Worm (Caenorhabditis elegans) whole organism, midembryonic: Measurements from ENCODE around the gene C04E6.13.

ENCODE experiments used
- T22C8.4 ChIP-seq: fragments of 200-800 bp; sonication (Bioruptor generic); IDR thresholded peaks from 2 replicates; pipeline ENCODE4 v1.3.6; 2022; ENCODE audit warnings: missing genetic modification characterization, missing compliant biosample characterization
- cog-1 ChIP-seq: sonication (generic microtip); optimal IDR thresholded peaks from 2 replicates; lab custom pipeline; 2016; ENCODE audit warnings: missing genetic modification characterization, missing compliant biosample characterization
- flt-1 ChIP-seq: fragments of 200-800 bp; sonication (Bioruptor generic); IDR thresholded peaks from 2 replicates; pipeline ENCODE4 v1.3.6; 2022; ENCODE audit warnings: missing genetic modification characterization, missing compliant biosample characterization
- klf-2 ChIP-seq: fragments of 200-800 bp; sonication (Bioruptor generic); conservative IDR thresholded peaks from 2 replicates; pipeline ENCODE4 v1.3.6; 2022; ENCODE audit warnings: missing genetic modification reagents, missing genetic modification characterization, missing compliant biosample characterization
- med-1 ChIP-seq: sonication (generic microtip); optimal IDR thresholded peaks from 2 replicates; lab custom pipeline; 2017; ENCODE audit warnings: missing genetic modification characterization, mild to moderate bottlenecking, missing compliant biosample characterization, antibody characterized with exemption, missing genetic modification reagents; ENCODE audit not compliant: insufficient read depth
- ref-1 ChIP-seq: fragments of 200-800 bp; sonication (Bioruptor generic); conservative IDR thresholded peaks from 2 replicates; pipeline ENCODE4 v1.3.6; 2022; ENCODE audit warnings: missing genetic modification reagents, missing genetic modification characterization, missing compliant biosample characterization
- tab-1 ChIP-seq: fragments of 200-800 bp; sonication (Bioruptor generic); IDR thresholded peaks from 2 replicates; pipeline ENCODE4 v1.3.6; 2022; ENCODE audit warnings: missing genetic modification characterization, missing compliant biosample characterization
- ztf-23 ChIP-seq: fragments of 200-800 bp; sonication (Bioruptor generic); IDR thresholded peaks from 2 replicates; pipeline ENCODE4 v1.3.6; 2022; ENCODE audit warnings: missing genetic modification reagents, missing genetic modification characterization, missing compliant biosample characterization
- ztf-29 ChIP-seq: fragments of 200-800 bp; sonication (Bioruptor generic); IDR thresholded peaks from 2 replicates; pipeline ENCODE4 v1.3.6; 2022; ENCODE audit warnings: missing genetic modification reagents, missing genetic modification characterization, missing compliant biosample characterization

The C04E6.13 gene

DNA sequence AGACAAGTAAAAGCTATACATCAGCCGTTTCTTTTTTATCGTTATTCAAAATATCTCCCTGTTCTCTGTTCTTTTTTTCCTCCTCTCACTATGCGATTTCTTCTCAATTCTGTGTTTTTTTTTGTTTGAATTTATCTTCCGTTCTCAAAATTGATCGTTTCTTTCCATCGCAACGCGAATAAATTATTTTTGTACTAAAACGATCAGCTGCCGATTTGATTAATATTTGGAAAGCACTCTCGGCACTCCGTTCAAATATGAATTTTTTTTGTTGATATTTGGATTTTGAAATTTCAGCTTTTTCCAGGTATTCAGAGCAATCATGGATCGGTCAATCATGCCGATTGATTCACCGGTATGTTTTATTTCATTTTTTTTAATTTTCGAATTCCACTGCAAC is 30.6 kb downstream of the C04E6.13 start, which contains the start of gene pst-1:
Gene pst-1 (plus strand): TSS at position 301 of the 400 bp plus-strand sequence.
- TF ChIP-seq ref-1 (GFP tag; lab: Robert Waterston, UW) (no peak), ztf-29 (GFP tag; lab: Robert Waterston, UW) (no peak), flt-1 (GFP tag; lab: Robert Waterston, UW) (no peak), tab-1 (no peak), klf-2 (GFP tag; lab: Robert Waterston, UW) (no peak), ztf-23 (GFP tag; lab: Robert Waterston, UW) (no peak), med-1 (GFP tag; lab: Kevin White, UChicago) (no peak), T22C8.4 (no peak), cog-1 (tag; lab: Kevin White, UChicago) (no peak)

DNA sequence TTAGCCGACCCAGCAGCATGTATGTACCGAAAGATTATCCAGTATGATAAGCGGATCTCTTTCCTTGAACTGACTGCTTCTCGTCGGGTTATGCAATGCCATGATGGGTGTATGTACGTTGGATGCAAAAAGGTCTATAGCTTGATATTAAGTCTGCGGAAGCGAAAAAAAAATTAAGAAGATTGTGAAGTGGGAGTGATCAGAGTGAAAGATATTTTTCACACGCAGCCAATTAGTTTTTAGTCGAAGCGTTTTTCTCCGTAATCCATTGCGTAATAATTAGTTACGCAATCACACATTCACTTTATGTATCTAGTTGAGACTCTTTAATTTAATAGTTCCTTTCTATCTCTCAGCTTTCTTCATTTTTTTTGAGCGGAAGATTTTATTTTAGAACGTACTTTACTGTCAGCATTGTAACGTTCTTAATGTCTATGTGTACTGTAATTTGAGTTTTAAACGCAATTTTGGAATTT is 37.2 kb downstream of the C04E6.13 start:
- TF ChIP-seq ref-1 (GFP tag; lab: Robert Waterston, UW) (no peak), med-1 (GFP tag; lab: Kevin White, UChicago) (no peak), ztf-23 (GFP tag; lab: Robert Waterston, UW) (no peak), klf-2 (GFP tag; lab: Robert Waterston, UW) (no peak), flt-1 (GFP tag; lab: Robert Waterston, UW) (no peak), ztf-29 (GFP tag; lab: Robert Waterston, UW) (no peak), T22C8.4 (no peak), cog-1 (tag; lab: Kevin White, UChicago) (no peak)

DNA sequence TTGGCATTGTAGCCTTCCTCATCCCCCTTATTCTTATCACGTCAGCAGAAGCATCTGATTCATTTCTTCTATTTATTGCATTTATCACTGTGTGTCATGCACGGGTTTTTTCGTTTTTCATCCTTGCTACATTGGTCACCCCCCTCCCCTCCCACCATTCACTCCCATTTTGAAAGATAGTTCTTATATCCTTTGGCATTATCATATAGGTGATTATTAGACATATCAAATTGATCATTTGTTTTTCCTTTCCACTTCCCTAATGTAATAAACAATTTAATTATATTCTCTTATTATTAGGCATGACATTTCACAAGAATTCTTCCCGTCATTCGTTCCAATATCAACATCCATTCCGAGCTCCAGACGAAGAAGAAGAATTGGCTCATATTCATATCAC is 38.6 kb downstream of the C04E6.13 start, which contains the start of gene M03F8.1:
Gene M03F8.1 (plus strand): TSS at position 301 of the 400 bp plus-strand sequence.
- TF ChIP-seq flt-1 (GFP tag; lab: Robert Waterston, UW) (no peak), ztf-23 (GFP tag; lab: Robert Waterston, UW) (no peak), T22C8.4 (no peak), cog-1 (tag; lab: Kevin White, UChicago) (no peak), med-1 (GFP tag; lab: Kevin White, UChicago) (no peak), ztf-29 (GFP tag; lab: Robert Waterston, UW) (no peak), tab-1 (no peak), klf-2 (GFP tag; lab: Robert Waterston, UW) (no peak), ref-1 (GFP tag; lab: Robert Waterston, UW) (no peak)

DNA sequence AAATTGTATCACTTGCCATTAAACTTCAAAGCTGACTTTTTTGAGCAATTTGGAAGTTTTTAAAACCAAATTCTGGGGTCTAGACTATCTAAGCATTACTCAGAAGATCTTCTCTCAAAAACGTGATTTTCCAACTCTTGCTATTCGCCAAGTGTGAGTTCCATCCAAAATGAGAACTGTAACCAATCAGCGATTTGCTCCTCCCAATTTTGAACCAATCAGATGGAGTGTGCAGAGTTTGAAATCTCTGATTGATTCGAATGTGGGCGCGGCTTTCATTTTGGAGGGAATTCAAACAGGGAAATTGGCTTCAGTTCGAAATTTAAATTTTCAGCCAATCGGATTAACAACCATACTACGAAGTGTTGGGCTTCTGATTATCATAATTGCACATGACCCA is 40.6 kb downstream of the C04E6.13 start:
- TF ChIP-seq tab-1 (no peak), med-1 (GFP tag; lab: Kevin White, UChicago) (no peak), klf-2 (GFP tag; lab: Robert Waterston, UW) (no peak), flt-1 (GFP tag; lab: Robert Waterston, UW) (no peak), ztf-23 (GFP tag; lab: Robert Waterston, UW) (no peak), T22C8.4 (no peak), cog-1 (tag; lab: Kevin White, UChicago) (no peak), ref-1 (GFP tag; lab: Robert Waterston, UW) (no peak)

DNA sequence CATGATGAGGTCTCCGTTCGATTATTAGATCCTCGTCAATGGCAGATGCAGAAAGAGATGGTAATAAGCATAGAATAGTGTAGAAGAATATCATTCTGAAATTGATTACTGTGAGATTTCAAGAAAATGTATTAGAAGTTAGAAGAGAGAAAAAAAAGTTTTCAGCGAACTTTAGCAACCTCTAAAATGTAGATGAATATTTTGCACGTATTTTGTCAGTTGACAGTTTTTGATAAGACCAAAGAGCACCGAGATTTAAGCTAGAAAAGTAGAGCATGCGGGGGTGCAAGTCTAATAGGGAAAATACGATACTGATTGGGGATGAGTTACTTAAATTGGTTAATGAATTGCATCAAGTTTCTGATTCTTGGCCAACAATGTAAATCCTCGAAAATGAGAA is 42.2 kb downstream of the C04E6.13 start, which contains the start of gene M03F8.6:
Gene M03F8.6 (minus strand): TSS at position 101 of the 400 bp plus-strand sequence.
- TF ChIP-seq klf-2 (GFP tag; lab: Robert Waterston, UW) (no peak), ztf-29 (GFP tag; lab: Robert Waterston, UW) (no peak), tab-1 (no peak), flt-1 (GFP tag; lab: Robert Waterston, UW) (no peak), ref-1 (GFP tag; lab: Robert Waterston, UW) (no peak), med-1 (GFP tag; lab: Kevin White, UChicago) (no peak), cog-1 (tag; lab: Kevin White, UChicago) (no peak), ztf-23 (GFP tag; lab: Robert Waterston, UW) (no peak), T22C8.4 (no peak)

DNA sequence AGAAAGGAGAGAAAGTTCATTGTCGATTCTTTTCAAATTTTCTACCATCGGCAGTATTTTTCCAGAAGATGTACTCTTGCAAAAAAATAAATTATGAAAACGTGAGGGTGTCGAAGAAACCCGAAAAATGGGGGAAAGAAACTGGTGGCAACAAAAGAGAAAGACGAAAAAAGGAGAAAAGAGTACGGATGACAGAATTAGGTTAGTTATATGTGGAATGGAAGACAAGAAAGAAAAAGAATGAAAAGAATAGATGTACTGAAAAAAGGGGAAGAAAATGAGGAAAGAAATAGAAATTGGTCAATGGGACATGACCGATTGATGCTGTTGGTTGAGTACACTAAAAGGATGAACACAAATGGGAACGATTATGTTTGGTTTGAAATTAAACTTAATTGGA is 43.1 kb downstream of the C04E6.13 start:
- no peak for TF ChIP-seq cog-1 (tag; lab: Kevin White, UChicago)
- no peak for TF ChIP-seq T22C8.4
- TF ChIP-seq med-1 (GFP tag; lab: Kevin White, UChicago) = no peak
- no peak for TF ChIP-seq ztf-23 (GFP tag; lab: Robert Waterston, UW)

DNA sequence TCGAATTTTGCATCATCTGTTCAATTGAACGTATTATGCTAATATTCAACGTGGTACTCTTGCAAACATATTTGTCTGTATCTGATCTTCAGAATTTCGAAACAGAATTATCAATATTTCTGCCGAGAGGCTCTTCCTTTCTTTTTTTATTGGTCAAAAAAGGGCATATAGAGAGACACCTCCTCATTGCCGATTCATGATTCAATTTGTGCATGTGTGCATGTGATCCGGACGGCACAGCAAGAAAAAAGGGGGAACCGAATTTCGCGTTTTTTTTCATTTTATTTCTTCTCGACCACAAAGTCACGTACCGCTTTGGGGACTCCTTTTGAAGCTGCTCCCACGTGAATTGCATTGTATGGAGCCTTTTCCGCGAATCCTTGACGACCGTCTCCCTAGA is 49.0 kb downstream of the C04E6.13 start, which contains the start of gene mcp-1:
Gene mcp-1 (plus strand): TSS at position 292 of the 400 bp plus-strand sequence.
- TF ChIP-seq med-1 (GFP tag; lab: Kevin White, UChicago) = no peak
- no peak for TF ChIP-seq ref-1 (GFP tag; lab: Robert Waterston, UW)
- no peak for TF ChIP-seq ztf-23 (GFP tag; lab: Robert Waterston, UW)
- TF ChIP-seq flt-1 (GFP tag; lab: Robert Waterston, UW) = no peak
- no peak for TF ChIP-seq ztf-29 (GFP tag; lab: Robert Waterston, UW)
- TF ChIP-seq tab-1 = no peak
- no peak for TF ChIP-seq cog-1 (tag; lab: Kevin White, UChicago)
- no peak for TF ChIP-seq klf-2 (GFP tag; lab: Robert Waterston, UW)
- TF ChIP-seq T22C8.4 = no peak

DNA sequence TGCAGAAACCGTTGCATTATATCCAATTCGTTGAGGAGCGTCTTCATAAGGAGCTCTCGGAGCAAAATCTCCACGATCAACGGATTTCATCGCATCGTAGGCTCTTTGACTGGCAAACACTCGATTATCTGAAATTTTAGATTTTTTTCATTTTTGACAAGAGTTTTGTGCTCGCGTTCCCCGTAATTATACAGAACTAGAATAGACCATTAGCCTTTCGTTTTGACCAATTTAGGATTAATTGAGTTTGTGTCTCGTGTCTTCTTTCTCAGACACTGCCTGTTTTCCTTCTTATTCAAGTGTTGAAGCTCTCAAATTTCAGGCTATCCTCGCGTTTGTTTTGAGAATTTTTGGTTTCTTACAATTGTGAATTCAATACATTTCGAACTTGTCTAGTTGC is 50.6 kb downstream of the C04E6.13 start:
- TF ChIP-seq ztf-23 (GFP tag; lab: Robert Waterston, UW) (no peak), cog-1 (tag; lab: Kevin White, UChicago) (no peak), T22C8.4 (no peak), klf-2 (GFP tag; lab: Robert Waterston, UW) (no peak), ref-1 (GFP tag; lab: Robert Waterston, UW) (no peak), flt-1 (GFP tag; lab: Robert Waterston, UW) (no peak), tab-1 (no peak), ztf-29 (GFP tag; lab: Robert Waterston, UW) (no peak), med-1 (GFP tag; lab: Kevin White, UChicago) (no peak)
